Fruit fly (Drosophila melanogaster) whole organism, embryonic: ENCODE results near the gene DIP2.

Experiments
- CG10209 ChIP-seq: fragments of 200-800 bp; sonication (Bioruptor generic); optimal IDR thresholded peaks from 3 replicates; lab custom pipeline; 2017; ENCODE audit warnings: missing biosample characterization, mild to moderate bottlenecking, missing genetic modification characterization, missing genetic modification reagents
- CG11093 ChIP-seq: fragments of 200-800 bp; sonication (Bioruptor generic); IDR thresholded peaks from 3 replicates; pipeline ENCODE4 v1.3.6; 2022; ENCODE audit warnings: missing biosample characterization, missing genetic modification characterization
- CG6854 ChIP-seq: fragments of 200-800 bp; sonication (Bioruptor generic); optimal IDR thresholded peaks from 3 replicates; lab custom pipeline; 2017; ENCODE audit warnings: missing biosample characterization, mild to moderate bottlenecking, missing genetic modification characterization
- Meics ChIP-seq: fragments of 200-800 bp; sonication (Bioruptor generic); optimal IDR thresholded peaks from 2 replicates; lab custom pipeline; 2017; ENCODE audit warnings: missing biosample characterization, mild to moderate bottlenecking, missing genetic modification characterization
- Sin3A ChIP-seq: fragments of >200 bp; optimal IDR thresholded peaks from 2 replicates; lab custom pipeline; 2018
- pan ChIP-seq, 4 experiments: fragments of >200 bp in 3 of 4; fragments of 200-800 bp in 1 of 4; sonication (Bioruptor generic) in 1 of 4; optimal IDR thresholded peaks in 3 of 4; IDR thresholded peaks in 1 of 4; 2 replicates each; pipeline versions ENCODE4 v1.3.6 to Lab custom; 2017 to 2022; ENCODE audit warnings: missing biosample characterization in 2 of 4, missing genetic modification characterization in 2 of 4, mixed read lengths in 1 of 4
- sug ChIP-seq: fragments of 200-800 bp; optimal IDR thresholded peaks from 2 replicates; lab custom pipeline; 2019; ENCODE audit warnings: missing biosample characterization, mild to moderate bottlenecking, missing genetic modification characterization, moderate library complexity

- TF ChIP-seq pan (optimal IDR thresholded peaks at IDR 0.05; lab: Kevin White, UChicago) (no peak), pan (GFP tag; optimal IDR thresholded peaks at IDR 0.05 in 1 of 2, IDR thresholded peaks at IDR 0.05 in 1 of 2) (no peak), CG6854 (no peak), CG11093 (GFP tag; lab: Robert Waterston, UW) (no peak), Meics (GFP tag; lab: Kevin White, UChicago) (no peak), sug (tag; lab: Kevin White, UChicago) (no peak), Sin3A (lab: Kevin White, UChicago) (no peak), CG10209 (no peak)
Observed at dm6 chr3L:273291-273690, 15.5 kb upstream of the DIP2 start, which contains the start of gene CG32845.
